Fruit fly (Drosophila melanogaster) Kc167 (cell line): Measurements from ENCODE around the gene Orco.

ENCODE experiments used
- Myc ChIP-seq: fragments of >200 bp; optimal IDR thresholded peaks from 2 replicates; lab custom pipeline; 2017; ENCODE audit warnings: missing external identifiers
- Sin3A ChIP-seq: fragments of >200 bp; optimal IDR thresholded peaks from 2 replicates; lab custom pipeline; 2018; ENCODE audit warnings: missing external identifiers
- h ChIP-seq: fragments of >200 bp; optimal IDR thresholded peaks from 3 replicates; lab custom pipeline; 2018; ENCODE audit warnings: missing external identifiers
- insv ChIP-seq: fragments of >200 bp; optimal IDR thresholded peaks from 3 replicates; lab custom pipeline; 2018; ENCODE audit warnings: missing external identifiers
- psq ChIP-seq: fragments of >200 bp; optimal IDR thresholded peaks from 2 replicates; lab custom pipeline; 2017; ENCODE audit warnings: missing external identifiers
- ttk ChIP-seq: sonication (Bioruptor generic); optimal IDR thresholded peaks from 2 replicates; lab custom pipeline; 2017; ENCODE audit warnings: missing external identifiers

DNA sequence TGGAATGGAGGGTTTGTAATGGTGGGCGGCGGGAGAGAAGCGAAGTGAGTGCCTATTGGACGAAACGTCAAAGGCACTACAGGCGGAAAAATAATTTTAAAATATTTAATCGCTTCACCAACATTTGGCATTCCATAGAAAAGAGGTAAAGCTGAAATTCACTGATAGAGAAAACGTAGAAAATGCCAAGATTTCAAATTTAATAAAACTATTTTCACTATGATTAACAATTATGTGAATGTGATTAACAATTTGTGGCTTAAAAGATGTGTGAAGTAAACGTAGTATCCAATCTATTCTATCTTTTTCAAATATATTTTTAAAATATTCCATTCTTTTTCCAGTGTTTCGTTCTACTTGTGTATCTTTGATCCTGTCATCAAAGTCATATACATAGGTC is 22.8 kb downstream of the Orco start:
- TF ChIP-seq psq = no peak
- TF ChIP-seq h (lab: Kevin White, UChicago) = no peak
- no peak for TF ChIP-seq Myc
- TF ChIP-seq insv (lab: Kevin White, UChicago) = no peak
- TF ChIP-seq Sin3A (lab: Kevin White, UChicago) = no peak
- TF ChIP-seq ttk = no peak
